Worm (Caenorhabditis elegans): ENCODE results near the gene tra-1.

- TF ChIP-seq odd-2 (tag; optimal IDR thresholded peaks at IDR 0.05) (no peak), unc-42 (tag; optimal IDR thresholded peaks at IDR 0.05) (no peak), ceh-6 (GFP tag; optimal IDR thresholded peaks at IDR 0.05) (no peak), syd-9 (tag; optimal IDR thresholded peaks at IDR 0.05) (no peak), dmd-4 (tag; optimal IDR thresholded peaks at IDR 0.05; ENCODE audit: borderline replicate concordance) (no peak), pha-4 (tag; optimal IDR thresholded peaks at IDR 0.05) (no peak), tbx-2 (tag; optimal IDR thresholded peaks at IDR 0.05) (no peak), ztf-16 (tag; optimal IDR thresholded peaks at IDR 0.05) (no peak), fkh-10 (GFP tag; optimal IDR thresholded peaks at IDR 0.05) (no peak), nfya-1 (tag; optimal IDR thresholded peaks at IDR 0.05) (no peak), hlh-6 (tag; optimal IDR thresholded peaks at IDR 0.05) (no peak), ceh-19 (GFP tag; optimal IDR thresholded peaks at IDR 0.05) (no peak)
Measured at ce11 chrIII:11238790-11239189, 43.8 kb upstream of the tra-1 start.

All from whole organism, late embryonic.